Worm (Caenorhabditis elegans) whole organism, L4/young adult: Measurements from ENCODE around the gene F42A9.17.

Experiments used
- W03F9.2 ChIP-seq: fragments of 150-350 bp; optimal IDR thresholded peaks from 2 replicates; lab custom pipeline; 2014; ENCODE audit warnings: missing biosample characterization, missing genetic modification characterization
- dao-5 ChIP-seq: sonication (generic microtip); optimal IDR thresholded peaks from 2 replicates; lab custom pipeline; 2016; ENCODE audit warnings: missing genotype, missing genetic modification characterization, moderate library complexity, missing compliant biosample characterization
- him-1 ChIP-seq: sonication (generic microtip); optimal IDR thresholded peaks from 2 replicates; lab custom pipeline; 2016; ENCODE audit warnings: missing genotype, missing genetic modification reagents, missing genetic modification characterization, missing compliant biosample characterization

DNA sequence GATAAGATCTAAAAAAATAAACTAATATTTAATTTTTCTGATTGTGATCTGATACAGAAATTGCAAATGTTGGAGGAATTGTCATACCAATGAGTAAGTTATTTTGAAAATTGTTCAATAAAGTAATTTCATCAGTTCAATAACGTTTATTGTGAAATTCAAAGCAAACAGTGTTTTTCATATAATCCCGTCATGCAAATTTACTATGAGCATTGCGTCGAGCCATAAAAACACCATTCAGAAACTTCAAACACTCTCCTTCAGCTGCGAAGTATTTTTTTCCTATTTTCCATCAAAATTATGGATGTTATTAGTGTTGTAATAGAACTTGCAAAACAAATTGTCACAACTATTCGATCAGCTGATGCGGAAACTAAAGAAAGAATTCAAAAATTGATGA, 40.1 kb upstream of the F42A9.17 start, which contains the start of gene C49C8.8:
- no peak for TF ChIP-seq dao-5 (tag; lab: Kevin White, UChicago)
- no peak for TF ChIP-seq him-1 (tag; lab: Kevin White, UChicago)
- no peak for TF ChIP-seq W03F9.2 (tag; lab: Kevin White, UChicago)
